Fruit fly (Drosophila melanogaster) whole organism, embryonic: ENCODE measurements around the gene CG13482.

ENCODE experiments used
- Asciz ChIP-seq: fragments of 200-800 bp; sonication (Bioruptor generic); optimal IDR thresholded peaks from 2 replicates; lab custom pipeline; 2017; ENCODE audit warnings: missing biosample characterization, mild to moderate bottlenecking, missing genetic modification characterization, missing genetic modification reagents
- CG10267 ChIP-seq: fragments of 200-800 bp; sonication (Bioruptor generic); optimal IDR thresholded peaks from 2 replicates; lab custom pipeline; 2018; ENCODE audit warnings: missing biosample characterization, mild to moderate bottlenecking, missing genetic modification characterization, moderate library complexity
- CG11398 ChIP-seq: fragments of 200-800 bp; sonication (Bioruptor generic); optimal IDR thresholded peaks from 2 replicates; lab custom pipeline; 2016; ENCODE audit warnings: missing biosample characterization, missing genetic modification characterization
- CG12155 ChIP-seq: fragments of 200-800 bp; sonication (Bioruptor generic); optimal IDR thresholded peaks from 3 replicates; lab custom pipeline; 2016; ENCODE audit warnings: missing biosample characterization, missing genetic modification characterization
- CG13624 ChIP-seq: fragments of 200-800 bp; sonication (Bioruptor generic); optimal IDR thresholded peaks from 2 replicates; lab custom pipeline; 2016; ENCODE audit warnings: missing biosample characterization, missing genetic modification characterization
- CG13775 ChIP-seq: fragments of 200-800 bp; sonication (Bioruptor generic); optimal IDR thresholded peaks from 3 replicates; lab custom pipeline; 2017; ENCODE audit warnings: missing biosample characterization, mild to moderate bottlenecking, missing genetic modification characterization
- CG14050 ChIP-seq: fragments of 200-800 bp; sonication (Bioruptor generic); IDR thresholded peaks from 3 replicates; pipeline ENCODE4 v1.3.6; 2022; ENCODE audit warnings: missing biosample characterization, missing genetic modification characterization
- CG15479 ChIP-seq: fragments of 200-800 bp; sonication (Bioruptor generic); optimal IDR thresholded peaks from 3 replicates; lab custom pipeline; 2019; ENCODE audit warnings: missing biosample characterization, mild to moderate bottlenecking, missing genetic modification characterization, moderate library complexity
- CG18262 ChIP-seq: fragments of 200-800 bp; optimal IDR thresholded peaks from 3 replicates; lab custom pipeline; 2019; ENCODE audit warnings: missing biosample characterization, mild to moderate bottlenecking, missing genetic modification characterization, moderate library complexity
- CG18599 ChIP-seq: fragments of 200-800 bp; sonication (Bioruptor generic); optimal IDR thresholded peaks from 3 replicates; lab custom pipeline; 2017; ENCODE audit warnings: missing biosample characterization, missing genetic modification characterization, mild to moderate bottlenecking, moderate library complexity, missing genetic modification reagents
- CG2202 ChIP-seq: fragments of 200-800 bp; sonication (Bioruptor generic); optimal IDR thresholded peaks from 2 replicates; lab custom pipeline; 2018; ENCODE audit warnings: missing biosample characterization, mild to moderate bottlenecking, missing genetic modification characterization
- CG34224 ChIP-seq: fragments of 200-800 bp; sonication (Bioruptor generic); IDR thresholded peaks from 3 replicates; pipeline ENCODE4 v1.3.6; 2022; ENCODE audit warnings: missing biosample characterization, missing genetic modification characterization; ENCODE audit not compliant: partially characterized antibody
- CG5180 ChIP-seq: fragments of 200-800 bp; sonication (Bioruptor generic); optimal IDR thresholded peaks from 3 replicates; lab custom pipeline; 2017; ENCODE audit warnings: missing biosample characterization, missing genetic modification characterization, mild to moderate bottlenecking, moderate library complexity, missing genetic modification reagents
- CG6654 ChIP-seq: fragments of 200-800 bp; sonication (Bioruptor generic); optimal IDR thresholded peaks from 2 replicates; lab custom pipeline; 2017; ENCODE audit warnings: missing biosample characterization, mild to moderate bottlenecking, missing genetic modification characterization
- CG7372 ChIP-seq: fragments of 200-800 bp; sonication (Bioruptor generic); IDR thresholded peaks from 2 replicates; pipeline ENCODE4 v1.3.6; 2022; ENCODE audit warnings: missing biosample characterization, missing genetic modification characterization
- CG7556 ChIP-seq: fragments of 200-800 bp; sonication (Bioruptor generic); optimal IDR thresholded peaks from 2 replicates; lab custom pipeline; 2017; ENCODE audit warnings: missing biosample characterization, mild to moderate bottlenecking, missing genetic modification characterization
- CG8281 ChIP-seq: fragments of 200-800 bp; sonication (Bioruptor generic); optimal IDR thresholded peaks from 2 replicates; lab custom pipeline; 2018; ENCODE audit warnings: missing biosample characterization, mild to moderate bottlenecking, missing genetic modification characterization, moderate library complexity
- CG8924 ChIP-seq: fragments of 200-800 bp; optimal IDR thresholded peaks from 3 replicates; lab custom pipeline; 2019; ENCODE audit warnings: missing biosample characterization, mild to moderate bottlenecking, missing genetic modification characterization, moderate library complexity
- Camta ChIP-seq: fragments of 200-800 bp; sonication (Bioruptor generic); optimal IDR thresholded peaks from 2 replicates; lab custom pipeline; 2016; ENCODE audit warnings: missing biosample characterization, missing genetic modification characterization
- Ets97D ChIP-seq: fragments of 200-800 bp; sonication (Bioruptor generic); optimal IDR thresholded peaks from 3 replicates; lab custom pipeline; 2016; ENCODE audit warnings: missing biosample characterization, missing genetic modification characterization
- Fer3 ChIP-seq: fragments of 200-800 bp; sonication (Bioruptor generic); optimal IDR thresholded peaks from 2 replicates; lab custom pipeline; 2018; ENCODE audit warnings: missing biosample characterization, mild to moderate bottlenecking, missing genetic modification characterization, moderate library complexity
- HmgZ ChIP-seq: fragments of 200-800 bp; sonication (Bioruptor generic); optimal IDR thresholded peaks from 2 replicates; lab custom pipeline; 2018; ENCODE audit warnings: missing biosample characterization, mild to moderate bottlenecking, missing genetic modification characterization
- Hmr ChIP-seq: fragments of 200-800 bp; sonication (Bioruptor generic); optimal IDR thresholded peaks from 3 replicates; lab custom pipeline; 2017; ENCODE audit warnings: mild to moderate bottlenecking, missing biosample characterization, missing genetic modification reagents, missing genetic modification characterization
- Hr51 ChIP-seq, 2 experiments: fragments of 200-800 bp; sonication (Bioruptor generic); optimal IDR thresholded peaks; 2 replicates in 1 of 2; 3 replicates in 1 of 2; lab custom pipeline; 2016 to 2018; ENCODE audit warnings: missing biosample characterization in 2 of 2, missing genetic modification characterization in 2 of 2, mild to moderate bottlenecking in 1 of 2, moderate library complexity in 1 of 2
- Hsf ChIP-seq: fragments of 200-800 bp; sonication (Bioruptor generic); optimal IDR thresholded peaks from 3 replicates; lab custom pipeline; 2016; ENCODE audit warnings: missing biosample characterization, missing genetic modification characterization
- Med ChIP-seq: fragments of 200-800 bp; sonication (Bioruptor generic); peaks from one replicate; lab custom pipeline; 2016; ENCODE audit warnings: missing biosample characterization, missing genetic modification characterization, mild to moderate bottlenecking, inconsistent platforms, moderate library complexity
- Mes4 ChIP-seq: fragments of 200-800 bp; sonication (Bioruptor generic); optimal IDR thresholded peaks from 2 replicates; lab custom pipeline; 2016; ENCODE audit warnings: missing biosample characterization, missing genetic modification characterization
- Myb ChIP-seq: fragments of 200-800 bp; sonication (Bioruptor generic); optimal IDR thresholded peaks from 2 replicates; lab custom pipeline; 2016; ENCODE audit warnings: missing biosample characterization, missing genetic modification characterization
- Neu2 ChIP-seq: fragments of 200-800 bp; sonication (Bioruptor generic); optimal IDR thresholded peaks from 3 replicates; lab custom pipeline; 2016; ENCODE audit warnings: missing biosample characterization, missing genetic modification characterization, borderline replicate concordance
- Ptx1 ChIP-seq: fragments of 200-800 bp; sonication (Bioruptor generic); IDR thresholded peaks from 2 replicates; pipeline ENCODE4 v1.3.6; 2022; ENCODE audit warnings: missing biosample characterization, missing genetic modification characterization
- Sox102F ChIP-seq: fragments of 200-800 bp; sonication (Bioruptor generic); optimal IDR thresholded peaks from 2 replicates; lab custom pipeline; 2018; ENCODE audit warnings: missing biosample characterization, mild to moderate bottlenecking, missing genetic modification characterization, moderate library complexity
- Taf1 ChIP-seq: fragments of 200-800 bp; sonication (Bioruptor generic); IDR thresholded peaks from 2 replicates; pipeline ENCODE4 v1.3.6; 2022; ENCODE audit warnings: missing biosample characterization, missing genetic modification characterization
- Usf ChIP-seq: fragments of 200-800 bp; sonication (Bioruptor generic); optimal IDR thresholded peaks from 2 replicates; lab custom pipeline; 2017; ENCODE audit warnings: missing genotype, missing biosample characterization, missing genetic modification characterization
- btn ChIP-seq: fragments of 200-800 bp; sonication (Bioruptor generic); optimal IDR thresholded peaks from 2 replicates; lab custom pipeline; 2016; ENCODE audit warnings: missing biosample characterization, missing genetic modification characterization
- ci ChIP-seq: fragments of 200-800 bp; sonication (Bioruptor generic); IDR thresholded peaks from 3 replicates; pipeline ENCODE4 v1.3.6; 2022; ENCODE audit warnings: missing biosample characterization, missing genetic modification characterization
- ewg ChIP-seq: fragments of 200-800 bp; sonication (Bioruptor generic); optimal IDR thresholded peaks from 3 replicates; lab custom pipeline; 2017; ENCODE audit warnings: mild to moderate bottlenecking, missing biosample characterization, missing genetic modification reagents, missing genetic modification characterization
- fu2 ChIP-seq: fragments of 200-800 bp; sonication (Bioruptor generic); optimal IDR thresholded peaks from 2 replicates; lab custom pipeline; 2016; ENCODE audit warnings: missing biosample characterization, missing genetic modification characterization
- gce ChIP-seq: fragments of 200-800 bp; sonication (Bioruptor generic); IDR thresholded peaks from 3 replicates; pipeline ENCODE4 v1.3.6; 2022; ENCODE audit warnings: missing biosample characterization, missing genetic modification characterization
- gem ChIP-seq: fragments of 200-800 bp; sonication (Bioruptor generic); optimal IDR thresholded peaks from 2 replicates; lab custom pipeline; 2019; ENCODE audit warnings: missing biosample characterization, mild to moderate bottlenecking, missing genetic modification characterization, moderate library complexity
- klu ChIP-seq: fragments of 200-800 bp; sonication (Bioruptor generic); IDR thresholded peaks from 2 replicates; pipeline ENCODE4 v1.3.6; 2022; ENCODE audit warnings: missing biosample characterization, missing genetic modification characterization
- pan ChIP-seq, 4 experiments: fragments of >200 bp in 3 of 4; fragments of 200-800 bp in 1 of 4; sonication (Bioruptor generic) in 1 of 4; optimal IDR thresholded peaks in 3 of 4; IDR thresholded peaks in 1 of 4; 2 replicates each; pipeline versions ENCODE4 v1.3.6 to Lab custom; 2017 to 2022; ENCODE audit warnings: missing biosample characterization in 2 of 4, missing genetic modification characterization in 2 of 4, mixed read lengths in 1 of 4
- pho ChIP-seq: fragments of 200-800 bp; sonication (Bioruptor generic); optimal IDR thresholded peaks from 2 replicates; lab custom pipeline; 2016; ENCODE audit warnings: missing biosample characterization, missing genetic modification characterization
- pnt ChIP-seq: fragments of 200-800 bp; sonication (Bioruptor generic); optimal IDR thresholded peaks from 3 replicates; lab custom pipeline; 2016; ENCODE audit warnings: missing biosample characterization, missing genetic modification characterization
- row ChIP-seq: fragments of 200-800 bp; sonication (Bioruptor generic); IDR thresholded peaks from 3 replicates; pipeline ENCODE4 v1.3.6; 2022; ENCODE audit warnings: missing biosample characterization, missing genetic modification characterization
- scrt ChIP-seq: fragments of 200-800 bp; sonication (Bioruptor generic); optimal IDR thresholded peaks from 2 replicates; lab custom pipeline; 2018; ENCODE audit warnings: missing biosample characterization, mild to moderate bottlenecking, missing genetic modification characterization, moderate library complexity
- sd ChIP-seq: fragments of 200-800 bp; sonication (Bioruptor generic); optimal IDR thresholded peaks from 3 replicates; lab custom pipeline; 2018; ENCODE audit warnings: missing biosample characterization, mild to moderate bottlenecking, missing genetic modification characterization, moderate library complexity
- slbo ChIP-seq: fragments of 200-800 bp; sonication (Bioruptor generic); IDR thresholded peaks from 2 replicates; pipeline ENCODE4 v1.3.6; 2022; ENCODE audit warnings: missing biosample characterization, missing genetic modification characterization
- stc ChIP-seq: fragments of 200-800 bp; sonication (Bioruptor generic); IDR thresholded peaks from 2 replicates; pipeline ENCODE4 v1.3.6; 2022; ENCODE audit warnings: missing biosample characterization, missing genetic modification characterization
- zfh2 ChIP-seq: fragments of 200-800 bp; sonication (Bioruptor generic); optimal IDR thresholded peaks from 2 replicates; lab custom pipeline; 2016; ENCODE audit warnings: missing biosample characterization, missing genetic modification characterization

The CG13482 gene

DNA sequence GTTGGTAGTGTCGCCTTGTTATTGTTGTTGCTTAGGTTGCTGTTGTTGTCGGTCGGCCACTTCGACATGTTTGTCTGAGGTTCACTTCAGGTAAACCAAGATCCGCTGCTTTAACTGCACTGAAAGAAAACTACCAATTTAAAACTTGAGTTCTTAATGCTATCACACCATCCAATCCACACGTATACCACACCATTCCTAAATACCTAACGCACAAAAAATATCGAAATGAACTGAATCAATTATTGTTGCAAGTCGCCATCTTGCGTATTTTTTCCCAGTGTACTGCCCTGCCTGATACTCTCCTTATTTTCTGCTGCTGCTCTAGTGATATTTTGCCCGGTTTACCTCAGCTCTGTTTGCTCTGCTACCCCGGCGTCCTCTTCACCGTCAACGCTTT lies 9.7 kb downstream of the CG13482 start (continued):
- TF ChIP-seq CG14050 (GFP tag; lab: Robert Waterston, UW) = peak; percentile 16; the same call in 1 of the 3 replicates
- peak; percentile 60 for TF ChIP-seq Hsf
- peak; percentile 42 for TF ChIP-seq pho (GFP tag; lab: Kevin White, UChicago)
- TF ChIP-seq Neu2 (GFP tag; lab: Kevin White, UChicago) = peak; percentile 68
- TF ChIP-seq CG13775 (GFP tag; lab: Kevin White, UChicago) = peak; percentile 36
- TF ChIP-seq Hr51 (GFP tag; optimal IDR thresholded peaks at IDR 0.05; lab: Kevin White, UChicago) = peak; percentile 43 to 63
- TF ChIP-seq sd (tag; lab: Kevin White, UChicago) = no peak
- peak; percentile 63 for TF ChIP-seq CG18262
- TF ChIP-seq stc (GFP tag; lab: Robert Waterston, UW) = peak; percentile 28; the same call in 1 of the 2 replicates
- TF ChIP-seq CG18599 (GFP tag; lab: Kevin White, UChicago) = peak; percentile 72
- TF ChIP-seq HmgZ (tag; lab: Kevin White, UChicago) = peak; percentile 23
- no peak for TF ChIP-seq CG7372 (GFP tag; lab: Robert Waterston, UW)
- TF ChIP-seq CG2202 (tag; lab: Kevin White, UChicago) = peak; percentile 29
- peak; percentile 16 for TF ChIP-seq fu2 (GFP tag; lab: Kevin White, UChicago)
- TF ChIP-seq zfh2 (GFP tag; lab: Kevin White, UChicago) = peak; percentile 51
- TF ChIP-seq CG7556 (GFP tag; lab: Kevin White, UChicago) = peak; percentile 58
- peak; percentile 4 for TF ChIP-seq Usf (GFP tag; lab: Kevin White, UChicago)
- peak; percentile 66 for TF ChIP-seq row (GFP tag; lab: Robert Waterston, UW)
- peak; percentile 38 for TF ChIP-seq btn (GFP tag; lab: Kevin White, UChicago)
- TF ChIP-seq Myb = peak; percentile 53
- peak; percentile 42 for TF ChIP-seq CG13624 (GFP tag; lab: Kevin White, UChicago)
- no peak for TF ChIP-seq Taf1
- TF ChIP-seq CG10267 = peak; percentile 56
- TF ChIP-seq slbo (GFP tag; lab: Robert Waterston, UW) = peak; percentile 72
- peak; percentile 91 for TF ChIP-seq Med (GFP tag; lab: Kevin White, UChicago)
- peak; percentile 71; the same call in 2 of the 3 replicates for TF ChIP-seq ci (GFP tag; lab: Robert Waterston, UW)
- TF ChIP-seq CG11398 (GFP tag; lab: Kevin White, UChicago) = peak; percentile 57
- 0 out of 2 replicates have a peak, but pooled peaks have one; percentile 31 for TF ChIP-seq klu (GFP tag; lab: Robert Waterston, UW)
- TF ChIP-seq CG34224 (GFP tag; lab: Robert Waterston, UW) = no peak
- peak; percentile 78 for TF ChIP-seq gem (tag; lab: Kevin White, UChicago)
- TF ChIP-seq Hmr (GFP tag; lab: Kevin White, UChicago) = peak; percentile 39
- TF ChIP-seq pnt (GFP tag; lab: Kevin White, UChicago) = peak; percentile 84
- no peak for TF ChIP-seq CG8281
- 0 out of 3 replicates have a peak, but pooled peaks have one; percentile 51 for TF ChIP-seq gce
- TF ChIP-seq CG12155 (GFP tag; lab: Kevin White, UChicago) = peak; percentile 51
- TF ChIP-seq ewg (GFP tag; lab: Kevin White, UChicago) = peak; percentile 51
- TF ChIP-seq CG8924 (tag; lab: Kevin White, UChicago) = peak; percentile 52
- peak; percentile 66 for TF ChIP-seq Camta (GFP tag; lab: Kevin White, UChicago)
- peak; percentile 56 for TF ChIP-seq Ptx1 (GFP tag; lab: Robert Waterston, UW)
- peak; percentile 30 for TF ChIP-seq CG5180 (GFP tag; lab: Kevin White, UChicago)
- peak; percentile 52 for TF ChIP-seq Mes4 (GFP tag; lab: Kevin White, UChicago)
- TF ChIP-seq Ets97D (GFP tag; lab: Kevin White, UChicago) = peak; percentile 23
- TF ChIP-seq Asciz (GFP tag; lab: Kevin White, UChicago) = peak; percentile 26
- peak; percentile 71 for TF ChIP-seq Sox102F (GFP tag; lab: Kevin White, UChicago)
- peak; percentile 41 for TF ChIP-seq Fer3 (tag; lab: Kevin White, UChicago)
- TF ChIP-seq CG6654 (GFP tag; lab: Kevin White, UChicago) = peak; percentile 12
- peak; percentile 32 for TF ChIP-seq CG15479
- TF ChIP-seq pan (optimal IDR thresholded peaks at IDR 0.05; lab: Kevin White, UChicago) = no peak
- peak in 1 of 2 experiments; percentile 71 for TF ChIP-seq pan (GFP tag; optimal IDR thresholded peaks at IDR 0.05 in 1 of 2, IDR thresholded peaks at IDR 0.05 in 1 of 2)
- TF ChIP-seq scrt (GFP tag; lab: Kevin White, UChicago) = no peak
